Fruit fly (Drosophila melanogaster) ovary, adult (tissue): ENCODE measurements around the gene Sdr.

Experiments used
- CG17801 ChIP-seq: fragments of 200-800 bp; optimal IDR thresholded peaks from 2 replicates; lab custom pipeline; 2019; ENCODE audit warnings: missing biosample characterization, mild to moderate bottlenecking, missing genetic modification characterization, moderate library complexity; ENCODE audit not compliant: partially characterized antibody

The Sdr gene

DNA sequence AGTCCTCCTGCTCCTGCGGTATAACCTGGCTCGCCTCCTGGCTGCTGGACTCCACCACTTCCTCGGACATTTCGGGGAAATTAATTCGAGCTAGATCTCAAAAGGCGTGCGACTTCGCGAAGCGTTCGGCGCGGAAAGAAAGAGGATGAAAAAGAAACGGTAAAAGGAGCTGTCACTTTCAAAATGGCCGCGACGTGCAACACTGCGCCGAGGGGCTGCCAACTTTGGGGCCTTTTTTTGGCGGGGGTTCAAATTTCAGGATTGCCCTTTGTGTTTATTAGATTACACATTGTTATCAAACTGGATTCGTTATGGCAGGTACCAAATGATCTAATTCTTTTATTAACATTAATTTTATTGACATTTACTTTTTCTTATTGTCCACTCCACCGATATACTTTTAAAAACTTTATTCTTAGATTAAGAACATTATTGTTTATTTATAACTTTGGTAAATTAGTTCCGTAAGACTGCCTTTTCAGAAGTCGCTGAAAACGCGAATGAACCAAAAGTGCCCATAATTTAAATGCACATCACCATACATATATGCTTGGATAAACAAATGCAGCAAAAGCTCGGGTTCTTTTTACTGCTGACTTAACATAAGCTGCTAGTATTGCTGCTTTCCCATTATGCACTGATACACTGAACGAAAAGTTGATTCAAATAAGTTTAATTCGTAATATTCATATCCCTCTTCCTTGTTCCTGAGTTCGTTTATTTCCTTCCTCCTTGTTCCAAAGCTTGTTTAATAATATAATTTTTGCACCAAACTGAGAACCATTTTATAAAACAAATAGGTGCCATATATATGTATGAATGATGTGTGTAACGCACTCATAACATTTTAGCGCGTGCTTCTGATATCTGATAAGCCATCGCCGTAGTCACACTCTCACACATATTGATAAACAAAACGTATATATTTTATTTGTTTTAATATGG lies 16.7 kb upstream of the Sdr start, which contains the start of gene RpS5b:
Gene RpS5b, minus strand, starts transcription at position 156 of the 945 bp plus-strand sequence.
- peak; percentile 56 for TF ChIP-seq CG17801 (GFP tag; lab: Kevin White, UChicago)

DNA sequence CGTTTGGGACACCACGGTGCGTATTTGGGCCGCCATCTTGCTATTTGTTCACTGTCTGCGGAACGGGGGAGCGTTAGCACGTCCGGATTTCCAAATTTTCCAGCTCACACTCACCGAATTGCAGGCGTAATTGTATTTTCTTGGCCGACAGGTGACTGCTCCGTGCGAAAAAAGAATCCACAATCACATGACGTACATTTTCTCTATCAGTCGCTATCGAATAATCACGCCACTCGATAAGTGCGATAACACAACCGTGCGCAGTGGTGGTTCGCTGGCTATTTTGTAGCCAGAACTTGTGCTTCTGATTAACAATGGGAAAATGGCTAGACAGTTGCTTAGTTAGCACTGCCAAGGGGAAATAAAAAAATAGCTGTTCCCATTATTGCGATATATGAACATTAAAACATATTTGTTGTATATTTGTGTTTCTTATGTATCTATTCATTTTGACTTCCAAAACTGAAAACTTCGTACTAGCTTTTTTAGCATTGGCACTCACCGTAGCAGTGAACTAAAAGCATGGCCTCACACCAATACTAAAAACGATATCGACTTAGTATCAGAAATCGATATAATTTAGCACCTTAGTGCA lies 14.5 kb upstream of the Sdr start, which contains the start of gene VhaPPA1-1:
Gene VhaPPA1-1, minus strand, starts transcription at position 225 of the 595 bp plus-strand sequence.
- peak; percentile 52 for TF ChIP-seq CG17801 (GFP tag; lab: Kevin White, UChicago)

DNA sequence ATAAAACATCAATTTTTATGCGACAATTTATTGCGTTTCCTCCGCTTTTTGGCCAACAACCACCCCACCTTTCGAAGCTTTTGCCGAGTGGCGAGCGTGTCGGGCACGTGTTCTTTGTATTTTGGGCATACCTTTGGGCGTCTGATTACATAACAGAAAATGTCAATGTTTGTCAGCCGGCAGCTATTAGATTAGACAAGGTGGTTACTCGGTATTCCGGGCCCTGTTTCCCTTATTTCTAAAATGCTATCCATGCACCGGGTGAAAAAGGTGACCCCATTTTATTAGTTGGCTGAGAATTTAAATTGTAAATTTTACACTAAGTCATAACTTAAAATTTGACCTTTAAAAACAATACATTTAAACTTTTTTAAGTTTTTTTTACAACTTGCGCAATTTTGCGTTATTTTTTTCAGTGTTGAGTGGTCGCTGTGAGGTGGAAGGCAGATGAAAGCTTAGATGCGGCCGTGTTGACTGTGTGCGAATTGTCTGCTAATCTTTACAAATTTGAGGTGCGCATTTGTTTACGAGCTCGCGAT lies 5.9 kb upstream of the Sdr start:
- TF ChIP-seq CG17801 (GFP tag; lab: Kevin White, UChicago), result no peak

DNA sequence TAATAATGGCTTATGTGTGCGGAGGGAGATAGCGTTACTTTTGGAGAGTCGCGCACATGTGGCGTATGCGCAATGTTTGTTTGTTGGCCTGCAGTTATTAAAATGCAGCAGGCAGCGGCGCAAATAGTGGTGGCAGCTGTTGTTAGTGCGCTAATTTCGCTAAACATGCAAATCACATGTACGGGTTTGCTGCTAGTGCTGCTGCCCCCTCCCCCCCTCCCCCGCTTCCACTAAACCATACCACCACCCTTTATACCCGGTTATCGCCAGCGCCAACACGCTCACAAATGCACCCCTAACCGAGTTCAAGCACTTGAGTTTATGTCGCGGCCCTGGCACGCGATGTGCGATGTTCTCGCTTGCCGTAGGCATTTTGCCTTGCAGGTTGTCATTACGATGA lies 46.9 kb downstream of the Sdr start:
- no peak for TF ChIP-seq CG17801 (GFP tag; lab: Kevin White, UChicago)
